Worm (Caenorhabditis elegans) whole organism, mixed stage, embryonic: ENCODE measurements around the gene npp-26.
A peak's percentile ranks its signal among the peaks of the same experiment; 100 is the strongest.

Experiments
- M03D4.4 ChIP-seq: sonication (generic microtip); optimal IDR thresholded peaks from 2 replicates; lab custom pipeline; 2017; ENCODE audit warnings: mild to moderate bottlenecking, missing genetic modification characterization, missing compliant biosample characterization
- bed-3 ChIP-seq: fragments of 200-800 bp; sonication (Bioruptor generic); optimal IDR thresholded peaks from 3 replicates; lab custom pipeline; 2018; ENCODE audit warnings: mild to moderate bottlenecking, missing genetic modification characterization, moderate library complexity, missing compliant biosample characterization
- ceh-39 ChIP-seq: fragments of 150-350 bp; optimal IDR thresholded peaks from 2 replicates; lab custom pipeline; 2014; ENCODE audit warnings: missing biosample characterization, missing genetic modification characterization
- ceh-43 ChIP-seq: fragments of 200-800 bp; sonication (Bioruptor generic); optimal IDR thresholded peaks from 2 replicates; lab custom pipeline; 2018; ENCODE audit warnings: mild to moderate bottlenecking, missing genetic modification characterization, moderate library complexity, missing compliant biosample characterization
- ceh-83 ChIP-seq: fragments of 200-800 bp; sonication (Bioruptor generic); optimal IDR thresholded peaks from 2 replicates; lab custom pipeline; 2018; ENCODE audit warnings: mild to moderate bottlenecking, missing genetic modification characterization, missing compliant biosample characterization
- ces-1 ChIP-seq: fragments of 150-350 bp; optimal IDR thresholded peaks from 2 replicates; lab custom pipeline; 2014; ENCODE audit warnings: missing biosample characterization, missing genetic modification reagents, missing genetic modification characterization
- drap-1 ChIP-seq: fragments of 200-800 bp; sonication (Bioruptor generic); optimal IDR thresholded peaks from 3 replicates; lab custom pipeline; 2018; ENCODE audit warnings: mild to moderate bottlenecking, missing genetic modification characterization, missing compliant biosample characterization
- elt-1 ChIP-seq: sonication (generic microtip); optimal IDR thresholded peaks from 2 replicates; lab custom pipeline; 2017; ENCODE audit warnings: missing genetic modification characterization, mild to moderate bottlenecking, missing compliant biosample characterization, antibody characterized with exemption, moderate library complexity, borderline replicate concordance; ENCODE audit not compliant: insufficient read depth
- elt-3 ChIP-seq: fragments of 150-350 bp; optimal IDR thresholded peaks from 2 replicates; lab custom pipeline; 2014; ENCODE audit warnings: missing biosample characterization, missing genetic modification characterization
- flh-1 ChIP-seq: fragments of 200-800 bp; sonication (Bioruptor generic); optimal IDR thresholded peaks from 2 replicates; lab custom pipeline; 2018; ENCODE audit warnings: mild to moderate bottlenecking, missing genetic modification characterization, moderate library complexity, missing compliant biosample characterization
- ham-2 ChIP-seq: fragments of 200-800 bp; sonication (Bioruptor generic); optimal IDR thresholded peaks from 2 replicates; lab custom pipeline; 2018; ENCODE audit warnings: mild to moderate bottlenecking, missing genetic modification characterization, missing compliant biosample characterization
- hlh-1 ChIP-seq: fragments of 150-350 bp; optimal IDR thresholded peaks from 2 replicates; lab custom pipeline; 2014; ENCODE audit warnings: missing biosample characterization, missing genetic modification reagents, missing genetic modification characterization
- lin-13 ChIP-seq: fragments of 150-350 bp; optimal IDR thresholded peaks from 2 replicates; lab custom pipeline; 2014; ENCODE audit warnings: missing biosample characterization, missing genetic modification characterization
- lin-32 ChIP-seq: fragments of 200-800 bp; sonication (Bioruptor generic); optimal IDR thresholded peaks from 2 replicates; lab custom pipeline; 2018; ENCODE audit warnings: mild to moderate bottlenecking, missing genetic modification characterization, missing compliant biosample characterization
- lsy-2 ChIP-seq: fragments of 150-350 bp; optimal IDR thresholded peaks from 2 replicates; lab custom pipeline; 2014; ENCODE audit warnings: missing biosample characterization, missing genetic modification characterization
- mab-5 ChIP-seq: fragments of 150-350 bp; optimal IDR thresholded peaks from 2 replicates; lab custom pipeline; 2014; ENCODE audit warnings: missing biosample characterization, missing genetic modification characterization
- mep-1 ChIP-seq: fragments of 150-350 bp; optimal IDR thresholded peaks from 2 replicates; lab custom pipeline; 2017; ENCODE audit warnings: missing biosample characterization, missing genetic modification reagents, missing genetic modification characterization, inconsistent platforms
- mls-2 ChIP-seq: sonication (generic microtip); optimal IDR thresholded peaks from 2 replicates; lab custom pipeline; 2016; ENCODE audit warnings: mild to moderate bottlenecking, missing genetic modification characterization, moderate library complexity, missing compliant biosample characterization
- nhr-12 ChIP-seq: fragments of 150-350 bp; optimal IDR thresholded peaks from 2 replicates; lab custom pipeline; 2014; ENCODE audit warnings: missing biosample characterization, missing genetic modification characterization
- nhr-237 ChIP-seq: fragments of 150-350 bp; optimal IDR thresholded peaks from 2 replicates; lab custom pipeline; 2014; ENCODE audit warnings: missing biosample characterization, missing genetic modification characterization
- nhr-28 ChIP-seq: fragments of 150-350 bp; optimal IDR thresholded peaks from 2 replicates; lab custom pipeline; 2014; ENCODE audit warnings: missing biosample characterization, missing genetic modification characterization
- sptf-1 ChIP-seq: sonication (generic microtip); optimal IDR thresholded peaks from 2 replicates; lab custom pipeline; 2017; ENCODE audit warnings: mild to moderate bottlenecking, missing genetic modification characterization, moderate library complexity, missing compliant biosample characterization
- tbx-8 ChIP-seq: fragments of 200-800 bp; sonication (Bioruptor generic); optimal IDR thresholded peaks from 2 replicates; lab custom pipeline; 2018; ENCODE audit warnings: mild to moderate bottlenecking, missing genetic modification characterization, moderate library complexity, missing compliant biosample characterization
- unc-120 ChIP-seq: sonication (generic microtip); optimal IDR thresholded peaks from 2 replicates; lab custom pipeline; 2017; ENCODE audit warnings: missing genetic modification characterization, missing compliant biosample characterization; ENCODE audit not compliant: poor library complexity, severe bottlenecking
- unc-39 ChIP-seq: fragments of 150-350 bp; optimal IDR thresholded peaks from 2 replicates; lab custom pipeline; 2014; ENCODE audit warnings: missing biosample characterization, missing genetic modification characterization
- unc-62 ChIP-seq: fragments of 150-350 bp; optimal IDR thresholded peaks from 2 replicates; lab custom pipeline; 2014; ENCODE audit warnings: missing biosample characterization, missing genetic modification reagents, missing genetic modification characterization
- zip-8 ChIP-seq: fragments of 150-350 bp; optimal IDR thresholded peaks from 2 replicates; lab custom pipeline; 2014; ENCODE audit warnings: missing biosample characterization, missing genetic modification characterization
- ztf-11 ChIP-seq: fragments of 150-350 bp; optimal IDR thresholded peaks from 2 replicates; lab custom pipeline; 2014; ENCODE audit warnings: missing biosample characterization, missing genetic modification characterization

Gene npp-26

ce11 chrIV:4758659-4759058 is 5.9 kb upstream of the npp-26 start, which contains the start of gene Y17G9B.8:
TSS of gene Y17G9B.8 (minus strand) at chrIV:4758840.
- TF ChIP-seq ceh-39 (no peak), sptf-1 (tag; lab: Kevin White, UChicago) (peak; percentile 9), mep-1 (tag; lab: Kevin White, UChicago) (no peak), lin-32 (GFP tag; lab: Kevin White, UChicago) (no peak), ham-2 (GFP tag; lab: Kevin White, UChicago) (no peak), nhr-28 (tag; lab: Kevin White, UChicago) (no peak), elt-3 (tag; lab: Kevin White, UChicago) (no peak), mab-5 (no peak)
- TF ChIP-seq, all 35 proteins: peak for 1

- TF ChIP-seq ceh-43, result no peak
- no peak for TF ChIP-seq lin-32 (GFP tag; lab: Kevin White, UChicago)
- TF ChIP-seq lin-13 (tag; lab: Kevin White, UChicago), result no peak
- no peak for TF ChIP-seq nhr-237
- no peak for TF ChIP-seq tbx-8 (GFP tag; lab: Kevin White, UChicago)
- no peak for TF ChIP-seq nhr-28 (tag; lab: Kevin White, UChicago)
- no peak for TF ChIP-seq nhr-12 (tag; lab: Kevin White, UChicago)
- no peak for TF ChIP-seq ces-1 (GFP tag; lab: Kevin White, UChicago)
- TF ChIP-seq ztf-11 (tag; lab: Kevin White, UChicago), result no peak
- TF ChIP-seq M03D4.4 (tag; lab: Kevin White, UChicago), result no peak
- no peak for TF ChIP-seq mep-1 (tag; lab: Kevin White, UChicago)
These were observed 4.0 kb upstream of the npp-26 start, which contains the start of the genes memi-1 and cyp-31A3 for ce11 chrIV:4760378-4761084. TSS of gene memi-1 (minus strand) at chrIV:4760428. TSS of gene cyp-31A3 (plus strand) at chrIV:4761049.

- peak; percentile 4 for TF ChIP-seq lsy-2 (tag; lab: Kevin White, UChicago)
These were observed 1.5 kb upstream of the npp-26 start for ce11 chrIV:4762990-4763545.

- no peak for TF ChIP-seq hlh-1
- no peak for TF ChIP-seq lin-13 (tag; lab: Kevin White, UChicago)
- no peak for TF ChIP-seq ceh-39
- TF ChIP-seq mep-1 (tag; lab: Kevin White, UChicago), result no peak
- TF ChIP-seq ceh-83 (GFP tag; lab: Kevin White, UChicago), result no peak
- no peak for TF ChIP-seq mls-2
- no peak for TF ChIP-seq nhr-28 (tag; lab: Kevin White, UChicago)
- no peak for TF ChIP-seq elt-1 (tag; lab: Kevin White, UChicago)
- no peak for TF ChIP-seq flh-1 (GFP tag; lab: Kevin White, UChicago)
- no peak for TF ChIP-seq unc-120 (tag; lab: Kevin White, UChicago)
- no peak for TF ChIP-seq lin-32 (GFP tag; lab: Kevin White, UChicago)
- no peak for TF ChIP-seq tbx-8 (GFP tag; lab: Kevin White, UChicago)
- TF ChIP-seq ces-1 (GFP tag; lab: Kevin White, UChicago), result no peak
- no peak for TF ChIP-seq unc-39
- TF ChIP-seq lsy-2 (tag; lab: Kevin White, UChicago), result no peak
- TF ChIP-seq unc-62 (GFP tag; lab: Kevin White, UChicago), result no peak
- TF ChIP-seq M03D4.4 (tag; lab: Kevin White, UChicago), result no peak
- no peak for TF ChIP-seq elt-3 (tag; lab: Kevin White, UChicago)
These were observed 678 bp upstream of the npp-26 start, which contains the start of gene Y17G9B.2 for ce11 chrIV:4763844-4764243. TSS of gene Y17G9B.2 (plus strand) at chrIV:4764144.

- no peak for TF ChIP-seq drap-1 (GFP tag; lab: Kevin White, UChicago)
- no peak for TF ChIP-seq nhr-237
These were observed 7.3 kb downstream of the npp-26 start, which contains the start of gene R11E3.2 for ce11 chrIV:4771792-4772191. TSS of gene R11E3.2 (plus strand) at chrIV:4772092.

ce11 chrIV:4776001-4776400 is 11.5 kb downstream of the npp-26 start, which contains the start of gene R11E3.19:
TSS of gene R11E3.19 (minus strand) at chrIV:4776101.
- TF ChIP-seq mep-1 (tag; lab: Kevin White, UChicago) (no peak), bed-3 (GFP tag; lab: Kevin White, UChicago) (no peak), zip-8 (tag; lab: Kevin White, UChicago) (no peak), nhr-28 (tag; lab: Kevin White, UChicago) (no peak), ztf-11 (tag; lab: Kevin White, UChicago) (no peak), hlh-1 (no peak), nhr-12 (tag; lab: Kevin White, UChicago) (no peak)
